Worm (Caenorhabditis elegans): Measurements from ENCODE around the gene K03B4.2.
A peak's percentile ranks its signal among the peaks of the same experiment; 100 is the strongest.

K03B4.2 gene

ce11 chrV:4687944-4688505 lies at the start of gene K03B4.2:
Gene K03B4.2 (plus strand): TSS chrV:4687994.
- no peak for TF ChIP-seq tra-4 (tag; optimal IDR thresholded peaks at IDR 0.05)
- no peak for TF ChIP-seq ceh-36 (tag; optimal IDR thresholded peaks at IDR 0.05)
- no peak for TF ChIP-seq pes-1 (GFP tag; IDR thresholded peaks at IDR 0.05)
- TF ChIP-seq F13C5.2 (tag; optimal IDR thresholded peaks at IDR 0.05) = no peak
- TF ChIP-seq flt-1 (GFP tag; IDR thresholded peaks at IDR 0.05) = no peak
- no peak for TF ChIP-seq B0310.2 (tag; optimal IDR thresholded peaks at IDR 0.05)
- TF ChIP-seq ets-7 (tag; optimal IDR thresholded peaks at IDR 0.05) = no peak
- TF ChIP-seq ceh-13 (GFP tag; optimal IDR thresholded peaks at IDR 0.05) = no peak
- TF ChIP-seq ama-1 (optimal IDR thresholded peaks at IDR 0.05) = no peak
- TF ChIP-seq hnd-1 (tag; optimal IDR thresholded peaks at IDR 0.05) = no peak
- no peak for TF ChIP-seq hmg-4 (GFP tag; optimal IDR thresholded peaks at IDR 0.05)
- TF ChIP-seq hmbx-1 (tag; optimal IDR thresholded peaks at IDR 0.05) = no peak
- TF ChIP-seq tbx-11 (GFP tag; IDR thresholded peaks at IDR 0.05) = no peak
- TF ChIP-seq sea-1 (GFP tag; conservative IDR thresholded peaks at IDR 0.05) = no peak
- TF ChIP-seq aly-1 (tag; optimal IDR thresholded peaks at IDR 0.05) = no peak
- TF ChIP-seq scrt-1 (GFP tag; IDR thresholded peaks at IDR 0.05) = no peak
- no peak for TF ChIP-seq tbx-37 (GFP tag; conservative IDR thresholded peaks at IDR 0.05)

ce11 chrV:4640501-4641150 lies 47.2 kb upstream of the K03B4.2 start:
- no peak for TF ChIP-seq sea-1 (GFP tag; conservative IDR thresholded peaks at IDR 0.05)
- no peak for TF ChIP-seq B0310.2 (tag; optimal IDR thresholded peaks at IDR 0.05)
- no peak for TF ChIP-seq ceh-13 (GFP tag; optimal IDR thresholded peaks at IDR 0.05)
- TF ChIP-seq scrt-1 (GFP tag; IDR thresholded peaks at IDR 0.05) = no peak
- no peak for TF ChIP-seq ets-7 (tag; optimal IDR thresholded peaks at IDR 0.05)
- no peak for TF ChIP-seq F13C5.2 (tag; optimal IDR thresholded peaks at IDR 0.05)
- no peak for TF ChIP-seq hmg-4 (GFP tag; optimal IDR thresholded peaks at IDR 0.05)
- no peak for TF ChIP-seq ama-1 (optimal IDR thresholded peaks at IDR 0.05)
- no peak for TF ChIP-seq tbx-11 (GFP tag; IDR thresholded peaks at IDR 0.05)
- no peak for TF ChIP-seq hnd-1 (tag; optimal IDR thresholded peaks at IDR 0.05)
- TF ChIP-seq flt-1 (GFP tag; IDR thresholded peaks at IDR 0.05) = no peak
- TF ChIP-seq aly-1 (tag; optimal IDR thresholded peaks at IDR 0.05) = no peak
- no peak for TF ChIP-seq hmbx-1 (tag; optimal IDR thresholded peaks at IDR 0.05)
- no peak for TF ChIP-seq ceh-36 (tag; optimal IDR thresholded peaks at IDR 0.05)
- no peak for TF ChIP-seq tbx-37 (GFP tag; conservative IDR thresholded peaks at IDR 0.05)

ce11 chrV:4642691-4643090 lies 45.1 kb upstream of the K03B4.2 start, which contains the start of gene soc-1:
Gene soc-1 (plus strand): TSS chrV:4642952.
- TF ChIP-seq hnd-1 (tag; optimal IDR thresholded peaks at IDR 0.05) (no peak), tbx-11 (GFP tag; IDR thresholded peaks at IDR 0.05) (no peak), aly-1 (tag; optimal IDR thresholded peaks at IDR 0.05) (no peak), tra-4 (tag; optimal IDR thresholded peaks at IDR 0.05) (no peak), ets-7 (tag; optimal IDR thresholded peaks at IDR 0.05) (no peak), scrt-1 (GFP tag; IDR thresholded peaks at IDR 0.05) (no peak), hmg-4 (GFP tag; optimal IDR thresholded peaks at IDR 0.05) (no peak), pes-1 (GFP tag; IDR thresholded peaks at IDR 0.05) (no peak), hmbx-1 (tag; optimal IDR thresholded peaks at IDR 0.05) (no peak), ama-1 (optimal IDR thresholded peaks at IDR 0.05) (no peak), ceh-36 (tag; optimal IDR thresholded peaks at IDR 0.05) (no peak), sea-1 (GFP tag; conservative IDR thresholded peaks at IDR 0.05) (no peak), F13C5.2 (tag; optimal IDR thresholded peaks at IDR 0.05) (no peak), tbx-37 (GFP tag; conservative IDR thresholded peaks at IDR 0.05) (no peak), B0310.2 (tag; optimal IDR thresholded peaks at IDR 0.05) (no peak), flt-1 (GFP tag; IDR thresholded peaks at IDR 0.05) (no peak), ceh-13 (GFP tag; optimal IDR thresholded peaks at IDR 0.05) (no peak)

- TF ChIP-seq tra-4 (tag; optimal IDR thresholded peaks at IDR 0.05) (no peak), hmbx-1 (tag; optimal IDR thresholded peaks at IDR 0.05) (no peak), ama-1 (optimal IDR thresholded peaks at IDR 0.05) (no peak), pes-1 (GFP tag; IDR thresholded peaks at IDR 0.05) (no peak), F13C5.2 (tag; optimal IDR thresholded peaks at IDR 0.05) (no peak), hmg-4 (GFP tag; optimal IDR thresholded peaks at IDR 0.05) (no peak), ceh-13 (GFP tag; optimal IDR thresholded peaks at IDR 0.05) (no peak), tbx-37 (GFP tag; conservative IDR thresholded peaks at IDR 0.05) (no peak), ceh-36 (tag; optimal IDR thresholded peaks at IDR 0.05) (no peak), scrt-1 (GFP tag; IDR thresholded peaks at IDR 0.05) (no peak), tbx-11 (GFP tag; IDR thresholded peaks at IDR 0.05) (no peak), flt-1 (GFP tag; IDR thresholded peaks at IDR 0.05) (no peak), sea-1 (GFP tag; conservative IDR thresholded peaks at IDR 0.05) (no peak)
These were observed 40.4 kb upstream of the K03B4.2 start for ce11 chrV:4647279-4647819.

ce11 chrV:4647857-4648256 lies 39.9 kb upstream of the K03B4.2 start, which contains the start of gene F41F3.3:
Gene F41F3.3 (minus strand): TSS chrV:4648239.
- TF ChIP-seq ceh-13 (GFP tag; optimal IDR thresholded peaks at IDR 0.05) (no peak), ets-7 (tag; optimal IDR thresholded peaks at IDR 0.05) (no peak), tra-4 (tag; optimal IDR thresholded peaks at IDR 0.05) (no peak), hmg-4 (GFP tag; optimal IDR thresholded peaks at IDR 0.05) (peak; percentile 33), hmbx-1 (tag; optimal IDR thresholded peaks at IDR 0.05) (no peak), aly-1 (tag; optimal IDR thresholded peaks at IDR 0.05) (peak; percentile 47), hnd-1 (tag; optimal IDR thresholded peaks at IDR 0.05) (no peak), pes-1 (GFP tag; IDR thresholded peaks at IDR 0.05) (no peak; the same call in 1 of the 2 replicates), ama-1 (optimal IDR thresholded peaks at IDR 0.05) (no peak), scrt-1 (GFP tag; IDR thresholded peaks at IDR 0.05) (peak; percentile 76), ceh-36 (tag; optimal IDR thresholded peaks at IDR 0.05) (no peak), tbx-37 (GFP tag; conservative IDR thresholded peaks at IDR 0.05) (no peak), flt-1 (GFP tag; IDR thresholded peaks at IDR 0.05) (no peak), F13C5.2 (tag; optimal IDR thresholded peaks at IDR 0.05) (no peak), B0310.2 (tag; optimal IDR thresholded peaks at IDR 0.05) (no peak), sea-1 (GFP tag; conservative IDR thresholded peaks at IDR 0.05) (no peak), tbx-11 (GFP tag; IDR thresholded peaks at IDR 0.05) (no peak)

ce11 chrV:4648527-4648926 lies 39.3 kb upstream of the K03B4.2 start, which contains the start of gene F41F3.8:
Gene F41F3.8 (plus strand): TSS chrV:4648827.
- TF ChIP-seq tra-4 (tag; optimal IDR thresholded peaks at IDR 0.05) (no peak), ets-7 (tag; optimal IDR thresholded peaks at IDR 0.05) (no peak), B0310.2 (tag; optimal IDR thresholded peaks at IDR 0.05) (no peak), hmbx-1 (tag; optimal IDR thresholded peaks at IDR 0.05) (no peak), hmg-4 (GFP tag; optimal IDR thresholded peaks at IDR 0.05) (no peak), ceh-36 (tag; optimal IDR thresholded peaks at IDR 0.05) (no peak), pes-1 (GFP tag; IDR thresholded peaks at IDR 0.05) (no peak)

Data from whole organism, early embryonic.